Fruit fly (Drosophila melanogaster) whole organism, wandering third instar larva: ENCODE results near the gene CG6126.

Source experiments
- Abd-B ChIP-seq: fragments of >200 bp; optimal IDR thresholded peaks from 2 replicates; lab custom pipeline; 2017; ENCODE audit warnings: missing biosample characterization, missing genetic modification characterization
- CrebA ChIP-seq: fragments of 200-800 bp; sonication (Bioruptor generic); optimal IDR thresholded peaks from 2 replicates; lab custom pipeline; 2016; ENCODE audit warnings: missing biosample characterization, mild to moderate bottlenecking, missing genetic modification characterization, borderline replicate concordance
- br ChIP-seq: fragments of 200-800 bp; sonication (Bioruptor generic); optimal IDR thresholded peaks from 2 replicates; lab custom pipeline; 2016; ENCODE audit warnings: missing biosample characterization, missing genetic modification characterization
- brk ChIP-seq: fragments of 200-800 bp; sonication (Bioruptor generic); optimal IDR thresholded peaks from 2 replicates; lab custom pipeline; 2016; ENCODE audit warnings: missing biosample characterization, mild to moderate bottlenecking, missing genetic modification characterization
- lola ChIP-seq: fragments of >200 bp; optimal IDR thresholded peaks from 2 replicates; lab custom pipeline; 2017; ENCODE audit warnings: missing biosample characterization, missing genetic modification characterization
- psq ChIP-seq: fragments of 200-800 bp; sonication (Bioruptor generic); optimal IDR thresholded peaks from 3 replicates; lab custom pipeline; 2017; ENCODE audit warnings: missing biosample characterization, mild to moderate bottlenecking, missing genetic modification characterization, moderate library complexity
- woc ChIP-seq: sonication (Bioruptor generic); optimal IDR thresholded peaks from 2 replicates; lab custom pipeline; 2016; ENCODE audit warnings: missing biosample characterization, mild to moderate bottlenecking, missing genetic modification characterization

- TF ChIP-seq CrebA (GFP tag; lab: Kevin White, UChicago) (no peak), psq (peak; percentile 79), woc (GFP tag; lab: Kevin White, UChicago) (peak; percentile 81), brk (GFP tag; lab: Kevin White, UChicago) (peak; percentile 90), Abd-B (GFP tag; lab: Kevin White, UChicago) (no peak), lola (GFP tag; lab: Kevin White, UChicago) (no peak), br (GFP tag; lab: Kevin White, UChicago) (peak; percentile 89)
These were observed 21.7 kb upstream of the CG6126 start for dm6 chr3R:16224415-16225165.
